Fruit fly (Drosophila melanogaster) whole organism, embryonic: ENCODE measurements around the gene Sar1.

Experiments used
- Antp ChIP-seq: fragments of 200-800 bp; sonication (Bioruptor generic); optimal IDR thresholded peaks from 3 replicates; lab custom pipeline; 2016; ENCODE audit warnings: missing biosample characterization, missing genetic modification characterization
- Asciz ChIP-seq: fragments of 200-800 bp; sonication (Bioruptor generic); optimal IDR thresholded peaks from 2 replicates; lab custom pipeline; 2017; ENCODE audit warnings: missing biosample characterization, mild to moderate bottlenecking, missing genetic modification characterization, missing genetic modification reagents
- Atf-2 ChIP-seq: fragments of 200-800 bp; sonication (Bioruptor generic); optimal IDR thresholded peaks from 2 replicates; lab custom pipeline; 2016; ENCODE audit warnings: missing biosample characterization, missing genetic modification characterization
- CG10321 ChIP-seq: fragments of 200-800 bp; sonication (Bioruptor generic); IDR thresholded peaks from 2 replicates; pipeline ENCODE4 v1.3.6; 2022; ENCODE audit warnings: missing biosample characterization, missing genetic modification characterization
- CG11085 ChIP-seq: fragments of 200-800 bp; sonication (Bioruptor generic); IDR thresholded peaks from 2 replicates; pipeline ENCODE4 v1.3.6; 2022; ENCODE audit warnings: missing biosample characterization, missing genetic modification characterization
- CG12155 ChIP-seq: fragments of 200-800 bp; sonication (Bioruptor generic); optimal IDR thresholded peaks from 3 replicates; lab custom pipeline; 2016; ENCODE audit warnings: missing biosample characterization, missing genetic modification characterization
- CG1233 ChIP-seq: fragments of 200-800 bp; sonication (Bioruptor generic); optimal IDR thresholded peaks from 4 replicates; lab custom pipeline; 2018; ENCODE audit warnings: missing biosample characterization, mild to moderate bottlenecking, missing genetic modification characterization
- CG13296 ChIP-seq: fragments of 200-800 bp; sonication (Bioruptor generic); optimal IDR thresholded peaks from 3 replicates; lab custom pipeline; 2018; ENCODE audit warnings: missing biosample characterization, mild to moderate bottlenecking, missing genetic modification characterization
- CG15601 ChIP-seq: fragments of 200-800 bp; sonication (Bioruptor generic); optimal IDR thresholded peaks from 3 replicates; lab custom pipeline; 2019; ENCODE audit warnings: missing biosample characterization, mild to moderate bottlenecking, missing genetic modification characterization, moderate library complexity
- CG1647 ChIP-seq: fragments of 200-800 bp; sonication (Bioruptor generic); optimal IDR thresholded peaks from 3 replicates; lab custom pipeline; 2016; ENCODE audit warnings: missing biosample characterization, missing genetic modification characterization
- CG17361 ChIP-seq: fragments of 200-800 bp; sonication (Bioruptor generic); IDR thresholded peaks from 3 replicates; pipeline ENCODE4 v1.3.6; 2022; ENCODE audit warnings: missing biosample characterization, missing genetic modification characterization
- CG17385 ChIP-seq: fragments of 200-800 bp; sonication (Bioruptor generic); optimal IDR thresholded peaks from 3 replicates; lab custom pipeline; 2018; ENCODE audit warnings: missing biosample characterization, mild to moderate bottlenecking, missing genetic modification characterization
- CG17568 ChIP-seq: fragments of 200-800 bp; sonication (Bioruptor generic); optimal IDR thresholded peaks from 2 replicates; lab custom pipeline; 2018; ENCODE audit warnings: missing biosample characterization, mild to moderate bottlenecking, missing genetic modification characterization, moderate library complexity
- CG17612 ChIP-seq: fragments of 200-800 bp; sonication (Bioruptor generic); IDR thresholded peaks from 2 replicates; pipeline ENCODE4 v1.3.6; 2022; ENCODE audit warnings: missing biosample characterization, missing genetic modification characterization
- CG2116 ChIP-seq: fragments of 200-800 bp; sonication (Bioruptor generic); optimal IDR thresholded peaks from 3 replicates; lab custom pipeline; 2018; ENCODE audit warnings: missing biosample characterization, mild to moderate bottlenecking, missing genetic modification characterization
- CG2875 ChIP-seq: fragments of 200-800 bp; sonication (Bioruptor generic); optimal IDR thresholded peaks from 2 replicates; lab custom pipeline; 2017; ENCODE audit warnings: missing biosample characterization, mild to moderate bottlenecking, missing genetic modification characterization, missing genetic modification reagents
- CG33557 ChIP-seq: fragments of 200-800 bp; sonication (Bioruptor generic); optimal IDR thresholded peaks from 2 replicates; lab custom pipeline; 2019; ENCODE audit warnings: missing biosample characterization, mild to moderate bottlenecking, missing genetic modification characterization, moderate library complexity
- CG4360 ChIP-seq: fragments of 200-800 bp; sonication (Bioruptor generic); IDR thresholded peaks from 2 replicates; pipeline ENCODE4 v1.3.6; 2022; ENCODE audit warnings: missing biosample characterization, missing genetic modification characterization
- CG4730 ChIP-seq: fragments of 200-800 bp; sonication (Bioruptor generic); IDR thresholded peaks from 2 replicates; pipeline ENCODE4 v1.3.6; 2022; ENCODE audit warnings: missing biosample characterization, missing genetic modification characterization
- CG7372 ChIP-seq: fragments of 200-800 bp; sonication (Bioruptor generic); IDR thresholded peaks from 2 replicates; pipeline ENCODE4 v1.3.6; 2022; ENCODE audit warnings: missing biosample characterization, missing genetic modification characterization
- CG7839 ChIP-seq: fragments of 200-800 bp; sonication (Bioruptor generic); optimal IDR thresholded peaks from 3 replicates; lab custom pipeline; 2018; ENCODE audit warnings: missing biosample characterization, mild to moderate bottlenecking, missing genetic modification characterization, moderate library complexity
- CG7928 ChIP-seq: fragments of 200-800 bp; sonication (Bioruptor generic); optimal IDR thresholded peaks from 2 replicates; lab custom pipeline; 2017; ENCODE audit warnings: missing biosample characterization, mild to moderate bottlenecking, missing genetic modification characterization
- CTCF ChIP-seq: fragments of 200-800 bp; sonication (Bioruptor generic); optimal IDR thresholded peaks from 2 replicates; lab custom pipeline; 2017; ENCODE audit warnings: missing biosample characterization, mild to moderate bottlenecking, missing genetic modification characterization, moderate library complexity
- CrebB ChIP-seq: fragments of 200-800 bp; sonication (Bioruptor generic); optimal IDR thresholded peaks from 3 replicates; lab custom pipeline; 2018; ENCODE audit warnings: missing biosample characterization, mild to moderate bottlenecking, missing genetic modification characterization
- Dfd ChIP-seq, 2 experiments: fragments of >200 bp; optimal IDR thresholded peaks; 2 replicates each; lab custom pipeline; 2017; ENCODE audit warnings: missing biosample characterization in 2 of 2, missing genetic modification characterization in 2 of 2
- Doc3 ChIP-seq: fragments of 200-800 bp; sonication (Bioruptor generic); IDR thresholded peaks from 3 replicates; pipeline ENCODE4 v1.3.6; 2022; ENCODE audit warnings: missing biosample characterization, missing genetic modification characterization; ENCODE audit not compliant: partially characterized antibody
- Drgx ChIP-seq: fragments of 200-800 bp; sonication (Bioruptor generic); IDR thresholded peaks from 2 replicates; pipeline ENCODE4 v1.3.6; 2022; ENCODE audit warnings: missing biosample characterization, missing genetic modification characterization
- Fer3 ChIP-seq: fragments of 200-800 bp; sonication (Bioruptor generic); optimal IDR thresholded peaks from 2 replicates; lab custom pipeline; 2018; ENCODE audit warnings: missing biosample characterization, mild to moderate bottlenecking, missing genetic modification characterization, moderate library complexity
- MBD-R2 ChIP-seq: fragments of 200-800 bp; sonication (Bioruptor generic); IDR thresholded peaks from 2 replicates; pipeline ENCODE4 v1.3.6; 2022; ENCODE audit warnings: missing biosample characterization, missing genetic modification characterization
- NC2α ChIP-seq: fragments of 200-800 bp; sonication (Bioruptor generic); optimal IDR thresholded peaks from 2 replicates; lab custom pipeline; 2016; ENCODE audit warnings: missing biosample characterization, missing genetic modification characterization
- Nf-YC ChIP-seq: fragments of 200-800 bp; optimal IDR thresholded peaks from 3 replicates; lab custom pipeline; 2019; ENCODE audit warnings: missing biosample characterization, mild to moderate bottlenecking, missing genetic modification characterization, moderate library complexity
- Optix ChIP-seq: fragments of 200-800 bp; sonication (Bioruptor generic); IDR thresholded peaks from 3 replicates; pipeline ENCODE4 v1.3.6; 2022; ENCODE audit warnings: missing biosample characterization, missing genetic modification characterization
- Six4 ChIP-seq: fragments of 200-800 bp; sonication (Bioruptor generic); optimal IDR thresholded peaks from 2 replicates; lab custom pipeline; 2016; ENCODE audit warnings: missing biosample characterization, missing genetic modification characterization
- dmrt99B ChIP-seq: fragments of 200-800 bp; sonication (Bioruptor generic); optimal IDR thresholded peaks from 2 replicates; lab custom pipeline; 2018; ENCODE audit warnings: missing biosample characterization, mild to moderate bottlenecking, missing genetic modification characterization, moderate library complexity
- gcm ChIP-seq: fragments of 200-800 bp; sonication (Bioruptor generic); optimal IDR thresholded peaks from 2 replicates; lab custom pipeline; 2019; ENCODE audit warnings: missing biosample characterization, mild to moderate bottlenecking, missing genetic modification characterization, moderate library complexity
- gsb ChIP-seq: fragments of 200-800 bp; sonication (Bioruptor generic); IDR thresholded peaks from 2 replicates; pipeline ENCODE4 v1.3.6; 2022; ENCODE audit warnings: missing biosample characterization, missing genetic modification characterization
- hb ChIP-seq: fragments of 200-800 bp; sonication (Bioruptor generic); IDR thresholded peaks from 3 replicates; pipeline ENCODE4 v1.3.6; 2022; ENCODE audit warnings: missing biosample characterization, missing genetic modification characterization; ENCODE audit not compliant: partially characterized antibody
- hth ChIP-seq: fragments of >200 bp; optimal IDR thresholded peaks from 2 replicates; lab custom pipeline; 2017; ENCODE audit warnings: inconsistent platforms
- odd ChIP-seq: fragments of 200-800 bp; sonication (Bioruptor generic); optimal IDR thresholded peaks from 2 replicates; lab custom pipeline; 2017; ENCODE audit warnings: missing biosample characterization, mild to moderate bottlenecking, missing genetic modification characterization
- pnt ChIP-seq: fragments of 200-800 bp; sonication (Bioruptor generic); optimal IDR thresholded peaks from 3 replicates; lab custom pipeline; 2016; ENCODE audit warnings: missing biosample characterization, missing genetic modification characterization
- sc ChIP-seq, 3 experiments: fragments of >200 bp in 2 of 3; fragments of 200-800 bp in 1 of 3; sonication (Bioruptor generic) in 1 of 3; optimal IDR thresholded peaks; 2 replicates in 2 of 3; 3 replicates in 1 of 3; lab custom pipeline; 2017; ENCODE audit warnings: mild to moderate bottlenecking in 1 of 3, missing biosample characterization in 1 of 3, missing genetic modification characterization in 1 of 3, missing genetic modification reagents in 1 of 3
- schlank ChIP-seq: fragments of 200-800 bp; sonication (Bioruptor generic); optimal IDR thresholded peaks from 2 replicates; lab custom pipeline; 2018; ENCODE audit warnings: missing biosample characterization, mild to moderate bottlenecking, missing genetic modification characterization
- sd ChIP-seq: fragments of 200-800 bp; sonication (Bioruptor generic); optimal IDR thresholded peaks from 3 replicates; lab custom pipeline; 2018; ENCODE audit warnings: missing biosample characterization, mild to moderate bottlenecking, missing genetic modification characterization, moderate library complexity
- sim ChIP-seq: fragments of 200-800 bp; sonication (Bioruptor generic); IDR thresholded peaks from 2 replicates; pipeline ENCODE4 v1.3.6; 2022; ENCODE audit warnings: missing biosample characterization, missing genetic modification characterization
- slbo ChIP-seq: fragments of 200-800 bp; sonication (Bioruptor generic); IDR thresholded peaks from 2 replicates; pipeline ENCODE4 v1.3.6; 2022; ENCODE audit warnings: missing biosample characterization, missing genetic modification characterization
- trem ChIP-seq: fragments of 200-800 bp; optimal IDR thresholded peaks from 3 replicates; lab custom pipeline; 2019; ENCODE audit warnings: missing biosample characterization, mild to moderate bottlenecking, missing genetic modification characterization, moderate library complexity
- unpg ChIP-seq: fragments of 200-800 bp; sonication (Bioruptor generic); optimal IDR thresholded peaks from 3 replicates; lab custom pipeline; 2018; ENCODE audit warnings: missing biosample characterization, mild to moderate bottlenecking, missing genetic modification characterization, moderate library complexity
- vnd ChIP-seq: fragments of 200-800 bp; sonication (Bioruptor generic); IDR thresholded peaks from 3 replicates; pipeline ENCODE4 v1.3.6; 2022; ENCODE audit warnings: missing biosample characterization, missing genetic modification characterization; ENCODE audit not compliant: partially characterized antibody
- yki ChIP-seq: fragments of >200 bp; optimal IDR thresholded peaks from 3 replicates; lab custom pipeline; 2018
- z ChIP-seq: fragments of 200-800 bp; sonication (Bioruptor generic); IDR thresholded peaks from 3 replicates; pipeline ENCODE4 v1.3.6; 2022; ENCODE audit warnings: missing biosample characterization, missing genetic modification characterization

Gene Sar1

DNA sequence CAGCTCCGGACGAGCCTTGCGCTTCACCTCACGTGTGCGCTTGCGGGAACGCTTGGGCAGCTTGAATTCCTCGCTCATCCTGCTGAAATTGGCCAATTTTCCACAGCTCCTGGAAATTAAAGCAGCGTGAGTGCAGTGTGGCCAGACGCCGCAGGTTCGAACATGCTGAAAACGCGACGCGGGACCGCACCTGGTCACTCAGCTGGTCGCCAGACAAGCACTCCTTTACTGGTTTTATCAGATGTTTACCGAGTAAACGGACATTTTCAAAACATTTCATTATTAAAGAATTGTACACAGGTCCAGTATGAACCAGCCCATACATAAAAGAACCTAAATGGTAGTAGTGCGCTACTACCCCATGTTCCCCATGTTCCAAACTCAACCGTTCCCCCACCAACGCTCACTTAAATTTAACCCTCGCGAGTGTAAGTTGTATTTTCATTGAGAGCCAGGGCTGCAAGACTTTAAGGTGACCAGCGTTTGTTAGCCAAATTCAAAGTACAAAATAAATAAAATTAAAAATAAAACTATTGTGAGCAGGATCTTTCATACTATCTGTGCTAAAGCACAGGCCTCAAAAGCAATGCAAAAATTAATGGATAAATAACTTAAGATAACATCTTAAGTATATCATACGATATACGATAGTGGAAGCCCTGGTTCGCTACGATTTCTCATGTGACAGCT lies 5.9 kb downstream of the Sar1 start, which contains the start of the genes JMJD6, CG7071 and Muted (continued):
- peak; percentile 92 for TF ChIP-seq unpg (GFP tag; lab: Kevin White, UChicago)
- TF ChIP-seq Antp (GFP tag; lab: Kevin White, UChicago): peak; percentile 73
- peak; percentile 87 for TF ChIP-seq CG2116 (GFP tag; lab: Kevin White, UChicago)
- TF ChIP-seq CrebB (tag; lab: Kevin White, UChicago): peak; percentile 77
- TF ChIP-seq dmrt99B (tag; lab: Kevin White, UChicago): peak; percentile 78
- TF ChIP-seq vnd: peak; percentile 77
- no peak for TF ChIP-seq sc (optimal IDR thresholded peaks at IDR 0.05; lab: Kevin White, UChicago)
- TF ChIP-seq sc (GFP tag; optimal IDR thresholded peaks at IDR 0.05; lab: Kevin White, UChicago): peak; percentile 83
- peak; percentile 47; the same call in 2 of the 3 replicates for TF ChIP-seq z
- TF ChIP-seq CG4360 (GFP tag; lab: Robert Waterston, UW): peak; percentile 55; the same call in 1 of the 2 replicates
- no peak for TF ChIP-seq hth
- peak; percentile 85 for TF ChIP-seq Drgx (GFP tag; lab: Robert Waterston, UW)
- TF ChIP-seq Doc3 (GFP tag; lab: Robert Waterston, UW): peak; percentile 89
- no peak for TF ChIP-seq Dfd (GFP tag; optimal IDR thresholded peaks at IDR 0.05; lab: Kevin White, UChicago)
- TF ChIP-seq pnt (GFP tag; lab: Kevin White, UChicago): peak; percentile 89
- TF ChIP-seq MBD-R2 (GFP tag; lab: Robert Waterston, UW): peak; percentile 83
- peak; percentile 85 for TF ChIP-seq CG7839 (tag; lab: Kevin White, UChicago)
- TF ChIP-seq Six4 (GFP tag; lab: Kevin White, UChicago): peak; percentile 89
- TF ChIP-seq Atf-2 (GFP tag; lab: Kevin White, UChicago): peak; percentile 87
- TF ChIP-seq CG12155: peak; percentile 93
- peak; percentile 84 for TF ChIP-seq CG17385 (GFP tag; lab: Kevin White, UChicago)
- TF ChIP-seq NC2α (GFP tag; lab: Kevin White, UChicago): peak; percentile 32
- TF ChIP-seq Asciz (GFP tag; lab: Kevin White, UChicago): peak; percentile 77
- peak; percentile 72 for TF ChIP-seq CG2875 (GFP tag; lab: Kevin White, UChicago)
- peak; percentile 89 for TF ChIP-seq CG33557 (GFP tag; lab: Kevin White, UChicago)
- TF ChIP-seq Optix (GFP tag; lab: Robert Waterston, UW): peak; percentile 88
- peak; percentile 99 for TF ChIP-seq CG7928 (GFP tag; lab: Kevin White, UChicago)
- peak; percentile 82 for TF ChIP-seq trem (tag; lab: Kevin White, UChicago)
- TF ChIP-seq Nf-YC (tag; lab: Kevin White, UChicago): peak; percentile 78
- TF ChIP-seq CG15601: peak; percentile 88
- peak; percentile 84 for TF ChIP-seq CG11085 (GFP tag; lab: Robert Waterston, UW)
- peak; percentile 86 for TF ChIP-seq CG17568 (GFP tag; lab: Kevin White, UChicago)
- peak; percentile 18 for TF ChIP-seq CTCF (GFP tag; lab: Kevin White, UChicago)
- TF ChIP-seq Fer3: peak; percentile 93
- TF ChIP-seq schlank (tag; lab: Kevin White, UChicago): peak; percentile 55
- TF ChIP-seq CG4730 (GFP tag; lab: Robert Waterston, UW): peak; percentile 87
- peak; percentile 74; the same call in 2 of the 3 replicates for TF ChIP-seq hb (GFP tag; lab: Robert Waterston, UW)
- peak; percentile 81 for TF ChIP-seq CG17612 (GFP tag; lab: Robert Waterston, UW)
- no peak for TF ChIP-seq yki (lab: Kevin White, UChicago)
- TF ChIP-seq gcm (GFP tag; lab: Kevin White, UChicago): peak; percentile 88
- peak; percentile 97 for TF ChIP-seq slbo (GFP tag; lab: Robert Waterston, UW)
- peak; percentile 76 for TF ChIP-seq odd (GFP tag; lab: Kevin White, UChicago)
- TF ChIP-seq CG7372 (GFP tag; lab: Robert Waterston, UW): peak; percentile 95
- peak; percentile 91 for TF ChIP-seq CG1647 (GFP tag; lab: Kevin White, UChicago)
- peak; percentile 40; the same call in 1 of the 2 replicates for TF ChIP-seq CG10321 (GFP tag; lab: Robert Waterston, UW)
- TF ChIP-seq CG1233: peak; percentile 87
- TF ChIP-seq sim: peak; percentile 68; the same call in 1 of the 2 replicates
- peak; percentile 66 for TF ChIP-seq gsb (GFP tag; lab: Robert Waterston, UW)
- TF ChIP-seq sd (tag; lab: Kevin White, UChicago): peak; percentile 73
- peak; percentile 91 for TF ChIP-seq CG17361 (GFP tag; lab: Robert Waterston, UW)
- peak; percentile 89 for TF ChIP-seq CG13296 (GFP tag; lab: Kevin White, UChicago)
